Worm (Caenorhabditis elegans): ENCODE data around the gene srz-31.

- no peak for TF ChIP-seq ama-1 (optimal IDR thresholded peaks at IDR 0.05)
- no peak for TF ChIP-seq hmg-4 (GFP tag; optimal IDR thresholded peaks at IDR 0.05)
- TF ChIP-seq aly-1 (tag; optimal IDR thresholded peaks at IDR 0.05) = no peak
- TF ChIP-seq ceh-36 (tag; optimal IDR thresholded peaks at IDR 0.05) = no peak
- no peak for TF ChIP-seq F13C5.2 (tag; optimal IDR thresholded peaks at IDR 0.05)
- TF ChIP-seq flt-1 (GFP tag; IDR thresholded peaks at IDR 0.05) = no peak
- no peak for TF ChIP-seq B0310.2 (tag; optimal IDR thresholded peaks at IDR 0.05)
- no peak for TF ChIP-seq tbx-11 (GFP tag; IDR thresholded peaks at IDR 0.05)
- TF ChIP-seq scrt-1 (GFP tag; IDR thresholded peaks at IDR 0.05) = no peak
- TF ChIP-seq ceh-13 (GFP tag; optimal IDR thresholded peaks at IDR 0.05) = no peak
- TF ChIP-seq tra-4 (tag; optimal IDR thresholded peaks at IDR 0.05) = no peak
- no peak for TF ChIP-seq ets-7 (tag; optimal IDR thresholded peaks at IDR 0.05)
- no peak for TF ChIP-seq hmbx-1 (tag; optimal IDR thresholded peaks at IDR 0.05)
Measured at ce11 chrIV:14177058-14177457, 39.9 kb downstream of the srz-31 start, which contains the start of gene R05A10.2.
